1 fruit fly cellular context compared by ENCODE assay signal in genomic region chr2L:19126888-19127287, dm6.
TF ChIP-seq lines count a peak whose summit lies in the region.

No protein-coding gene starts in this region.

TF ChIP-seq in whole organism, embryonic, 481 proteins besides CTCF, POLR2A, EP300 and RAD21 (continued from another document):
- TF ChIP-seq CG4404 (GFP tag; IDR thresholded peaks at IDR 0.05; lab: Robert Waterston, UW) (no peak), Xbp1 (GFP tag; optimal IDR thresholded peaks at IDR 0.05; lab: Kevin White, UChicago) (peak; percentile 63), prd (optimal IDR thresholded peaks at IDR 0.05; lab: Kevin White, UChicago) (no peak), prd (GFP tag; IDR thresholded peaks at IDR 0.05; lab: Robert Waterston, UW) (peak; percentile 58; the same call in 2 of the 3 replicates), zen (tag; optimal IDR thresholded peaks at IDR 0.05; lab: Kevin White, UChicago) (peak; percentile 45), Elba2 (GFP tag; optimal IDR thresholded peaks at IDR 0.05; lab: Kevin White, UChicago) (no peak), lola (GFP tag; optimal IDR thresholded peaks at IDR 0.05; lab: Kevin White, UChicago) (peak in 1 of 3 experiments; percentile 71), CG33557 (GFP tag; optimal IDR thresholded peaks at IDR 0.05; lab: Kevin White, UChicago) (peak; percentile 77), CG30403 (GFP tag; optimal IDR thresholded peaks at IDR 0.05; lab: Kevin White, UChicago) (peak; percentile 68), CG10979 (tag; optimal IDR thresholded peaks at IDR 0.05; lab: Kevin White, UChicago) (peak; percentile 59), en (GFP tag; optimal IDR thresholded peaks at IDR 0.05; lab: Kevin White, UChicago) (no peak), insv (GFP tag; optimal IDR thresholded peaks at IDR 0.05; lab: Kevin White, UChicago) (peak in 1 of 2 experiments; percentile 69), CG15269 (tag; optimal IDR thresholded peaks at IDR 0.05; lab: Kevin White, UChicago) (peak; percentile 78), Dip3 (GFP tag; optimal IDR thresholded peaks at IDR 0.05; lab: Kevin White, UChicago) (no peak), CG1602 (GFP tag; optimal IDR thresholded peaks at IDR 0.05; lab: Kevin White, UChicago) (peak; percentile 57), CG8290 (GFP tag; optimal IDR thresholded peaks at IDR 0.05; lab: Kevin White, UChicago) (peak; percentile 17), CG8290 (tag; optimal IDR thresholded peaks at IDR 0.05; lab: Kevin White, UChicago) (no peak), Pdp1 (GFP tag; optimal IDR thresholded peaks at IDR 0.05; lab: Kevin White, UChicago) (no peak), Jarid2 (GFP tag; optimal IDR thresholded peaks at IDR 0.05; lab: Kevin White, UChicago) (no peak), Hr3 (GFP tag; optimal IDR thresholded peaks at IDR 0.05; lab: Kevin White, UChicago) (peak; percentile 70), Rx (GFP tag; IDR thresholded peaks at IDR 0.05; lab: Robert Waterston, UW) (no peak), CG13123 (GFP tag; optimal IDR thresholded peaks at IDR 0.05; lab: Kevin White, UChicago) (peak; percentile 35), chm (GFP tag; IDR thresholded peaks at IDR 0.05; lab: Robert Waterston, UW) (no peak), cwo (GFP tag; optimal IDR thresholded peaks at IDR 0.05; lab: Kevin White, UChicago) (peak; percentile 7), Fer1 (GFP tag; optimal IDR thresholded peaks at IDR 0.05; lab: Kevin White, UChicago) (peak; percentile 76), CG12942 (GFP tag; optimal IDR thresholded peaks at IDR 0.05; lab: Kevin White, UChicago) (peak; percentile 43), Opbp (GFP tag; IDR thresholded peaks at IDR 0.05; lab: Robert Waterston, UW; ENCODE audit: partially characterized antibody) (no peak), sd (tag; optimal IDR thresholded peaks at IDR 0.05; lab: Kevin White, UChicago) (no peak), CrebB (tag; optimal IDR thresholded peaks at IDR 0.05; lab: Kevin White, UChicago) (no peak), CG10654 (GFP tag; optimal IDR thresholded peaks at IDR 0.05; lab: Kevin White, UChicago) (peak; percentile 52), CG8924 (tag; optimal IDR thresholded peaks at IDR 0.05; lab: Kevin White, UChicago) (peak; percentile 64), CG18599 (GFP tag; optimal IDR thresholded peaks at IDR 0.05; lab: Kevin White, UChicago) (peak; percentile 74), CG2116 (GFP tag; optimal IDR thresholded peaks at IDR 0.05; lab: Kevin White, UChicago) (peak; percentile 63), Stat92E (GFP tag; optimal IDR thresholded peaks at IDR 0.05; lab: Kevin White, UChicago) (peak in 1 of 3 experiments; percentile 56), HLH54F (GFP tag; optimal IDR thresholded peaks at IDR 0.05; lab: Kevin White, UChicago) (no peak), CG11723 (GFP tag; optimal IDR thresholded peaks at IDR 0.05; lab: Kevin White, UChicago) (peak; percentile 30), CG17829 (tag; optimal IDR thresholded peaks at IDR 0.05; lab: Kevin White, UChicago) (peak; percentile 65), lab (GFP tag; optimal IDR thresholded peaks at IDR 0.05; lab: Kevin White, UChicago) (no peak)
